Worm (Caenorhabditis elegans) whole organism, L3 larva: ENCODE results near the gene B0250.8.

Experiments used
- R02D3.7 ChIP-seq: fragments of 150-350 bp; optimal IDR thresholded peaks from 2 replicates; lab custom pipeline; 2014; ENCODE audit warnings: missing biosample characterization, missing genetic modification characterization
- ceh-16 ChIP-seq: sonication (generic microtip); optimal IDR thresholded peaks from 2 replicates; lab custom pipeline; 2017; ENCODE audit warnings: missing biosample characterization, missing genetic modification characterization
- ceh-82 ChIP-seq: fragments of 150-350 bp; optimal IDR thresholded peaks from 2 replicates; lab custom pipeline; 2014; ENCODE audit warnings: missing biosample characterization, missing genetic modification characterization
- egl-27 ChIP-seq: sonication (generic microtip); optimal IDR thresholded peaks from 4 replicates; lab custom pipeline; 2017; ENCODE audit warnings: missing biosample characterization, missing genetic modification reagents, missing genetic modification characterization
- nhr-11 ChIP-seq: fragments of 150-350 bp; optimal IDR thresholded peaks from 2 replicates; lab custom pipeline; 2014; ENCODE audit warnings: missing biosample characterization, missing genetic modification characterization
- pha-4 ChIP-seq: fragments of 150-350 bp; optimal IDR thresholded peaks from 2 replicates; lab custom pipeline; 2014; ENCODE audit warnings: missing biosample characterization, missing genetic modification reagents, missing genetic modification characterization

- no peak for TF ChIP-seq ceh-82
- TF ChIP-seq ceh-16 = no peak
- no peak for TF ChIP-seq egl-27
- TF ChIP-seq pha-4 = no peak
- no peak for TF ChIP-seq nhr-11 (tag; lab: Kevin White, UChicago)
- no peak for TF ChIP-seq R02D3.7 (tag; lab: Kevin White, UChicago)
Measured at ce11 chrV:20485285-20485684, 15.0 kb upstream of the B0250.8 start, which contains the start of gene dhcr-7.
